Worm (Caenorhabditis elegans): ENCODE data around the gene tmem-231.

The tmem-231 gene

DNA sequence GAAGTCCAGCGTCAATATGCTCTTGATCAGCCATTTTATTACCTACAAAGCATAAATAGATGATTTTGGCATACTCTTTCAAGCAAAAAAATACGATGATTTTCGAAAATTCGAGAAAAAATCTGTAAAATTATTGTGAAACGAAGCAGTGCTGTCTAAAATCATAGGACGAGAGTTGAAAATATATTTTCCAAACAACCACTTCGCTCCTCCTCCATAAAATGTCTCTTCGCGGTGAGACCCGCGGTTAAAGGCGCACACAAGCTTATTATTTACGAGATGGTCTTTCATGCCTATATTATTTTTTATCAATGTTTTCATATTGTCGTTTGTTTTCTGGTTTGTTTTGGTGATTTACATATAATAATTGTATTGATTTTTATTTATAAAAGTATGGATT, 47.3 kb upstream of the tmem-231 start, which contains the start of gene nap-1 (continued):
- TF ChIP-seq F33H1.4 (GFP tag; IDR thresholded peaks at IDR 0.05) (peak; percentile 92), D2030.7 (GFP tag; IDR thresholded peaks at IDR 0.05) (no peak), sptf-2 (GFP tag; optimal IDR thresholded peaks at IDR 0.05) (no peak), F57C9.4 (tag; optimal IDR thresholded peaks at IDR 0.05) (no peak), lin-54 (GFP tag; optimal IDR thresholded peaks at IDR 0.05) (peak; percentile 26), zfh-2 (GFP tag; conservative IDR thresholded peaks at IDR 0.05) (no peak), C17E4.6 (GFP tag; IDR thresholded peaks at IDR 0.05) (no peak), nhr-80 (tag; optimal IDR thresholded peaks at IDR 0.05) (peak; percentile 58), ets-4 (GFP tag; optimal IDR thresholded peaks at IDR 0.05) (no peak), F39B2.1 (GFP tag; IDR thresholded peaks at IDR 0.05) (no peak), pbrm-1 (GFP tag; IDR thresholded peaks at IDR 0.05) (peak; percentile 27; the same call in 1 of the 2 replicates), ceh-58 (GFP tag; IDR thresholded peaks at IDR 0.05) (no peak), sea-2 (GFP tag; IDR thresholded peaks at IDR 0.05) (no peak), C06A6.2 (GFP tag; conservative IDR thresholded peaks at IDR 0.05) (no peak), F23B12.7 (tag; optimal IDR thresholded peaks at IDR 0.05; ENCODE audit: insufficient read depth) (peak; percentile 40), F55B11.4 (tag; optimal IDR thresholded peaks at IDR 0.05; ENCODE audit: borderline replicate concordance, insufficient read depth) (no peak), dpl-1 (GFP tag; optimal IDR thresholded peaks at IDR 0.05) (peak; percentile 6), tbp1 (GFP tag; optimal IDR thresholded peaks at IDR 0.05) (peak; percentile 55), madf-6 (GFP tag; IDR thresholded peaks at IDR 0.05) (peak; percentile 50; the same call in 1 of the 2 replicates), attf-3 (GFP tag; conservative IDR thresholded peaks at IDR 0.05) (no peak), aptf-3 (GFP tag; IDR thresholded peaks at IDR 0.05) (no peak), mxl-1 (tag; optimal IDR thresholded peaks at IDR 0.05) (no peak), F57A8.1 (GFP tag; optimal IDR thresholded peaks at IDR 0.05) (no peak), snpc-1.3 (tag; optimal IDR thresholded peaks at IDR 0.05; ENCODE audit: insufficient read depth) (peak; percentile 6), hmg-20 (GFP tag; IDR thresholded peaks at IDR 0.05) (no peak), gei-17 (GFP tag; optimal IDR thresholded peaks at IDR 0.05) (no peak)

DNA sequence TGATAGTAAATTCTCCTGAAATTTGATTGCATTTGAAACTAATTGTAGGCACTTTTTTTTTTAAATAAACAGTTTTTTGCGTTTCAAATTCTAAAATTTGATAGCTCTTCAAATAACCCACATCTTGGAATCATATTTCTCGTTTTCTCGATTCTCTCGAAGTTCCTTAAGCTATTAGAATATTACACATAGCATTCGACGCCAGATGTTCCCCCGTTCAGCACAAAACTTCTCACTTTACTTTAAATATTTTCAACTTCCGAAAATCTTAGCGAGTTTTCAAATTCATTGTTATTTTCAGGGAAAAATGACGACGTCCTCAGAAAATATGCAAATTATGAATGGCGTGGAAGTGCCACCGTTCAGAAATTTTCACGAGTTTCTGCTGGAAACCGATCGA, 46.9 kb upstream of the tmem-231 start, which contains the start of gene praf-3:
TSS of gene praf-3 (plus strand) at position 301 of the 400 bp plus-strand sequence.
- TF ChIP-seq nhr-90 (tag; optimal IDR thresholded peaks at IDR 0.05) (no peak), ztf-28 (GFP tag; IDR thresholded peaks at IDR 0.05) (no peak), lin-54 (GFP tag; optimal IDR thresholded peaks at IDR 0.05) (no peak), rcor-1 (GFP tag; IDR thresholded peaks at IDR 0.05) (no peak), nhr-27 (tag; optimal IDR thresholded peaks at IDR 0.05) (no peak), lir-1 (GFP tag; conservative IDR thresholded peaks at IDR 0.05) (no peak), dpff-1 (tag; optimal IDR thresholded peaks at IDR 0.05) (no peak), hmg-1.2 (GFP tag; IDR thresholded peaks at IDR 0.05) (no peak), ets-4 (GFP tag; optimal IDR thresholded peaks at IDR 0.05) (no peak), athp-1 (tag; optimal IDR thresholded peaks at IDR 0.05) (no peak)

DNA sequence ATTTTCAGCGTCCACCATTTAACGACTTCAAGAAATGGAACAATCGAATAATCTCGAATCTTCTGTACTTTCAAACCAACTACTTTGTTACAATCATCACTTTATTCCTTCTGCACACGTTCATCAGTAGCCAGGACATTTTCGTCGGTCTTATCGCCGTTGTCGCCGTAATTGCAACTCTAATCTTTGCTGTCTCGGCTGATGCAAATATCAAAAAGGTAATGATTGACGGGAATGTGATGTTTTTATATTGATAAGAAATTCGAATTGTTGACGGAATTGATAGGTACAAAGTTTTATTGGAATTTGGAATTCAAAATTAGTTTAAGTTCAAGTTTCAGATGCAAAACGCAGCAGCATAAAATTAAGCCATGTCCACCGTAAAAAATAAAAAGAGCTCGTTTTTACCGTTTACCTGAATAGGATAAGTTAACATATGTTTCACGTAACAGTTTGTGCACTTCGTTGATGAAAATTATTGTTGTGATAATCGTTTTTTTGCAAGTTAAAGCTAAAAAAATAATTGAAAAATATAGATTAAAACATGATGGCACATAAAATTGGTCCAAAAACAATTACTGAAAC, 46.2 kb upstream of the tmem-231 start:
- TF ChIP-seq nhr-80 (tag; optimal IDR thresholded peaks at IDR 0.05) (peak; percentile 93), tbp1 (GFP tag; optimal IDR thresholded peaks at IDR 0.05) (peak; percentile 24), tlf-1 (GFP tag; optimal IDR thresholded peaks at IDR 0.05) (no peak), unc-62 (GFP tag; optimal IDR thresholded peaks at IDR 0.05) (peak; percentile 54), let-607 (tag; optimal IDR thresholded peaks at IDR 0.05) (peak in 1 of 2 experiments; percentile 40)

Data from whole organism, young adult.